Fruit fly (Drosophila melanogaster): ENCODE results near the gene Nup107.

- TF ChIP-seq pan (optimal IDR thresholded peaks at IDR 0.05) (no peak), EcR (GFP tag; optimal IDR thresholded peaks at IDR 0.05) (no peak), usp (GFP tag; optimal IDR thresholded peaks at IDR 0.05) (no peak), Dll (optimal IDR thresholded peaks at IDR 0.05) (no peak)
These were observed 23.8 kb upstream of the Nup107 start for dm6 chr2L:10759624-10760023.

Measured in whole organism.